Worm (Caenorhabditis elegans): ENCODE data around the gene wrk-1.

DNA sequence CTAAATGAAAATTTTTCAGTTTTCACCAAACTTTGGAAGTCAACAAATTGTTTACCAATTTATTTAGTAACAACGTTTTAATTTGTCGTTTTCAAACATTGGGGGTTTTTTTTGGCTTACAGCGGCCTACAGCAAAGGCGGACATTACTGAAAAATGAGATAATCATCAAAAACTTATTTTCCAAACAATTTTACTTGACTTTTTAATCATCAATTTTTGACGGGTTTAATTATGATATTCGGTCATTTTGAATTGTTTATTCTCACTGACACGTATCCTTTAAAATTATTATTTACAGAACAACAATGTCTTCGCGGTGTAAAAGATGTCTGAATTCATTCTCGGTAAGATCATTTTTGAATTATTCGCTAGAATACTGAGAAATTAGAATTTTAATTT is 24.8 kb downstream of the wrk-1 start, which contains the start of gene F40B5.2:
- TF ChIP-seq pes-1 (GFP tag; IDR thresholded peaks at IDR 0.05): no peak
- TF ChIP-seq ama-1 (optimal IDR thresholded peaks at IDR 0.05): no peak
- no peak for TF ChIP-seq aly-1 (tag; optimal IDR thresholded peaks at IDR 0.05)
- no peak for TF ChIP-seq sea-1 (GFP tag; conservative IDR thresholded peaks at IDR 0.05)
- TF ChIP-seq tra-4 (tag; optimal IDR thresholded peaks at IDR 0.05): no peak
- TF ChIP-seq ceh-36 (tag; optimal IDR thresholded peaks at IDR 0.05): no peak
- TF ChIP-seq ceh-13 (GFP tag; optimal IDR thresholded peaks at IDR 0.05): no peak

Measured in whole organism, early embryonic.